Fruit fly (Drosophila melanogaster): ENCODE data around the gene CG1368.

Gene CG1368

dm6 chrX:14189216-14189615, 14.7 kb downstream of the CG1368 start, which contains the start of gene CG11585:
Gene CG11585, plus strand, starts transcription at chrX:14189516.
- TF ChIP-seq CG10631 (GFP tag; optimal IDR thresholded peaks at IDR 0.05) (no peak), CG9139 (GFP tag; optimal IDR thresholded peaks at IDR 0.05) (no peak), pdm3 (GFP tag; optimal IDR thresholded peaks at IDR 0.05) (no peak), net (GFP tag; optimal IDR thresholded peaks at IDR 0.05) (no peak), CG11294 (GFP tag; IDR thresholded peaks at IDR 0.05) (no peak), acj6 (GFP tag; optimal IDR thresholded peaks at IDR 0.05) (no peak), Sox14 (GFP tag; optimal IDR thresholded peaks at IDR 0.05) (no peak), CG3919 (GFP tag; optimal IDR thresholded peaks at IDR 0.05) (no peak), salr (GFP tag; optimal IDR thresholded peaks at IDR 0.05) (no peak), CG8632 (GFP tag; optimal IDR thresholded peaks at IDR 0.05) (no peak), CG31627 (GFP tag; optimal IDR thresholded peaks at IDR 0.05) (no peak), CG6854 (GFP tag; optimal IDR thresholded peaks at IDR 0.05) (no peak), Eip78C (GFP tag) (no peak), dsx (GFP tag; optimal IDR thresholded peaks at IDR 0.05; ENCODE audit: poor library complexity, severe bottlenecking) (no peak), Hr39 (GFP tag; optimal IDR thresholded peaks at IDR 0.05) (no peak), CG11902 (GFP tag; optimal IDR thresholded peaks at IDR 0.05) (no peak), Blimp-1 (GFP tag; optimal IDR thresholded peaks at IDR 0.05) (no peak)

dm6 chrX:14191918-14192317, 17.4 kb downstream of the CG1368 start, which contains the start of gene CG13403:
Gene CG13403, minus strand, starts transcription at chrX:14192018.
- TF ChIP-seq CG6854 (GFP tag; optimal IDR thresholded peaks at IDR 0.05) (no peak), Ets96B (tag; optimal IDR thresholded peaks at IDR 0.05) (no peak), Eip75B (GFP tag; optimal IDR thresholded peaks at IDR 0.05) (no peak)

- no peak for TF ChIP-seq Ets96B (tag; optimal IDR thresholded peaks at IDR 0.05)
- no peak for TF ChIP-seq CG15336 (GFP tag; IDR thresholded peaks at IDR 0.05)
- TF ChIP-seq spab (GFP tag; optimal IDR thresholded peaks at IDR 0.05), result no peak
- TF ChIP-seq Hr4 (GFP tag; optimal IDR thresholded peaks at IDR 0.05), result no peak
- no peak for TF ChIP-seq CG4318 (GFP tag; optimal IDR thresholded peaks at IDR 0.05)
- TF ChIP-seq CG11762 (GFP tag; optimal IDR thresholded peaks at IDR 0.05; ENCODE audit: insufficient read depth), result no peak
- no peak for TF ChIP-seq acj6 (GFP tag; optimal IDR thresholded peaks at IDR 0.05)
- TF ChIP-seq svp (GFP tag), result no peak
- no peak for TF ChIP-seq CG6163 (GFP tag; IDR thresholded peaks at IDR 0.05)
- TF ChIP-seq CG32006 (GFP tag; optimal IDR thresholded peaks at IDR 0.05), result no peak
- no peak for TF ChIP-seq CG8319 (GFP tag; optimal IDR thresholded peaks at IDR 0.05)
- TF ChIP-seq eg (GFP tag; IDR thresholded peaks at IDR 0.05), result no peak
- TF ChIP-seq Sox15 (GFP tag; optimal IDR thresholded peaks at IDR 0.05), result no peak
- TF ChIP-seq Hr38 (GFP tag; optimal IDR thresholded peaks at IDR 0.05), result no peak
- no peak for TF ChIP-seq CG34406 (GFP tag; optimal IDR thresholded peaks at IDR 0.05)
Measured at dm6 chrX:14193013-14193412, 18.5 kb downstream of the CG1368 start, which contains the start of gene yl. Gene yl, plus strand, starts transcription at chrX:14193214.

- TF ChIP-seq Met (GFP tag; optimal IDR thresholded peaks at IDR 0.05) (no peak), Eip78C (GFP tag) (peak; percentile 11), dsx (GFP tag; optimal IDR thresholded peaks at IDR 0.05; ENCODE audit: poor library complexity, severe bottlenecking) (no peak), Eip75B (GFP tag; optimal IDR thresholded peaks at IDR 0.05) (no peak), CG31627 (GFP tag; optimal IDR thresholded peaks at IDR 0.05) (no peak), pdm3 (GFP tag; optimal IDR thresholded peaks at IDR 0.05) (no peak), Hr4 (GFP tag; optimal IDR thresholded peaks at IDR 0.05) (no peak), CG15336 (GFP tag; IDR thresholded peaks at IDR 0.05) (peak; percentile 24; the same call in 1 of the 2 replicates), Ets96B (tag; optimal IDR thresholded peaks at IDR 0.05) (no peak), CG32006 (GFP tag; optimal IDR thresholded peaks at IDR 0.05) (no peak), CG11294 (GFP tag; IDR thresholded peaks at IDR 0.05) (no peak), ss (GFP tag; optimal IDR thresholded peaks at IDR 0.05) (peak in 1 of 2 experiments; percentile 40), eg (GFP tag; IDR thresholded peaks at IDR 0.05) (peak; percentile 7; the same call in 1 of the 3 replicates), achi (GFP tag; optimal IDR thresholded peaks at IDR 0.05) (no peak), dac (GFP tag; optimal IDR thresholded peaks at IDR 0.05) (no peak), CG8119 (GFP tag; IDR thresholded peaks at IDR 0.05) (peak; percentile 29; the same call in 1 of the 3 replicates), CG3032 (tag; optimal IDR thresholded peaks at IDR 0.05) (no peak), CG3919 (GFP tag; optimal IDR thresholded peaks at IDR 0.05) (no peak), CG6854 (GFP tag; optimal IDR thresholded peaks at IDR 0.05) (no peak)
Measured at dm6 chrX:14199967-14200531, 25.5 kb downstream of the CG1368 start, which contains the start of gene CG11590. Gene CG11590, plus strand, starts transcription at chrX:14200178.
